Worm (Caenorhabditis elegans): ENCODE results near the gene F41G3.20.
A peak's percentile ranks its signal among the peaks of the same experiment; 100 is the strongest.

Gene F41G3.20

ce11 chrII:6734674-6735073 is 16.2 kb downstream of the F41G3.20 start, which contains the start of gene T14B4.3 (continued):
- TF ChIP-seq hlh-13 (GFP tag; optimal IDR thresholded peaks at IDR 0.05), result no peak
- no peak for TF ChIP-seq nhr-11 (tag; optimal IDR thresholded peaks at IDR 0.05)
- peak; percentile 67 for TF ChIP-seq F13H6.1 (tag; optimal IDR thresholded peaks at IDR 0.05)
- no peak for TF ChIP-seq ceh-19 (GFP tag; optimal IDR thresholded peaks at IDR 0.05)
- TF ChIP-seq ceh-24 (tag; optimal IDR thresholded peaks at IDR 0.05), result no peak
- no peak for TF ChIP-seq lin-11 (tag; optimal IDR thresholded peaks at IDR 0.05)
- no peak for TF ChIP-seq hlh-30 (tag; optimal IDR thresholded peaks at IDR 0.05; ENCODE audit: insufficient read depth)
- peak; percentile 69 for TF ChIP-seq ceh-14 (tag; optimal IDR thresholded peaks at IDR 0.05)
- TF ChIP-seq hlh-6 (tag; optimal IDR thresholded peaks at IDR 0.05), result no peak
- TF ChIP-seq lim-6 (tag; optimal IDR thresholded peaks at IDR 0.05), result peak; percentile 48
- no peak for TF ChIP-seq Y22D7AL.16 (tag; optimal IDR thresholded peaks at IDR 0.05)
- TF ChIP-seq tbx-7 (tag; optimal IDR thresholded peaks at IDR 0.05), result peak; percentile 74
- peak; percentile 73 for TF ChIP-seq zip-5 (tag; optimal IDR thresholded peaks at IDR 0.05)
- TF ChIP-seq ceh-31 (tag; optimal IDR thresholded peaks at IDR 0.05), result peak; percentile 95
- no peak for TF ChIP-seq pat-9 (tag; optimal IDR thresholded peaks at IDR 0.05)
- peak; percentile 76 for TF ChIP-seq ref-2 (tag; optimal IDR thresholded peaks at IDR 0.05)
- no peak for TF ChIP-seq dmd-4 (tag; optimal IDR thresholded peaks at IDR 0.05; ENCODE audit: borderline replicate concordance)
- no peak for TF ChIP-seq hlh-15 (tag; optimal IDR thresholded peaks at IDR 0.05)
- peak; percentile 44 for TF ChIP-seq unc-42 (tag; optimal IDR thresholded peaks at IDR 0.05)
- TF ChIP-seq dve-1 (tag; optimal IDR thresholded peaks at IDR 0.05), result no peak
- TF ChIP-seq K09A11.1 (tag; optimal IDR thresholded peaks at IDR 0.05; ENCODE audit: insufficient read depth), result no peak
- TF ChIP-seq nhr-232 (tag; optimal IDR thresholded peaks at IDR 0.05), result no peak
- no peak for TF ChIP-seq pha-4 (tag; optimal IDR thresholded peaks at IDR 0.05)
- no peak for TF ChIP-seq ceh-22 (tag; optimal IDR thresholded peaks at IDR 0.05)
- peak; percentile 39 for TF ChIP-seq ztf-16 (tag; optimal IDR thresholded peaks at IDR 0.05)

- no peak for TF ChIP-seq ceh-48 (tag; optimal IDR thresholded peaks at IDR 0.05)
These were observed 17.1 kb downstream of the F41G3.20 start, which contains the start of gene T14B4.9 for ce11 chrII:6733718-6734117. TSS of gene T14B4.9 (minus strand) at chrII:6733818.

- TF ChIP-seq F13H6.1 (tag; optimal IDR thresholded peaks at IDR 0.05), result no peak
- TF ChIP-seq C38D4.7 (GFP tag; optimal IDR thresholded peaks at IDR 0.05), result no peak
- no peak for TF ChIP-seq odd-2 (tag; optimal IDR thresholded peaks at IDR 0.05)
- peak; percentile 12 for TF ChIP-seq nfya-1 (tag; optimal IDR thresholded peaks at IDR 0.05)
- TF ChIP-seq unc-42 (tag; optimal IDR thresholded peaks at IDR 0.05), result peak; percentile 57
- no peak for TF ChIP-seq tbx-7 (tag; optimal IDR thresholded peaks at IDR 0.05)
- TF ChIP-seq pha-2 (tag; optimal IDR thresholded peaks at IDR 0.05), result no peak
- TF ChIP-seq elt-2 (tag; optimal IDR thresholded peaks at IDR 0.05), result peak; percentile 2
- no peak for TF ChIP-seq pros-1 (tag; optimal IDR thresholded peaks at IDR 0.05)
- TF ChIP-seq fkh-10 (GFP tag; optimal IDR thresholded peaks at IDR 0.05), result no peak
- TF ChIP-seq sox-2 (GFP tag; IDR thresholded peaks at IDR 0.05), result no peak
- no peak for TF ChIP-seq ceh-48 (tag; optimal IDR thresholded peaks at IDR 0.05)
- TF ChIP-seq pax-1 (tag; optimal IDR thresholded peaks at IDR 0.05), result no peak
- no peak for TF ChIP-seq pag-3 (tag; optimal IDR thresholded peaks at IDR 0.05; ENCODE audit: borderline replicate concordance)
- peak; percentile 63 for TF ChIP-seq unc-55 (GFP tag; optimal IDR thresholded peaks at IDR 0.05)
- no peak for TF ChIP-seq hlh-8 (tag; optimal IDR thresholded peaks at IDR 0.05)
- TF ChIP-seq ceh-18 (tag; optimal IDR thresholded peaks at IDR 0.05), result no peak
- TF ChIP-seq gmeb-2 (tag; optimal IDR thresholded peaks at IDR 0.05), result no peak
- peak; percentile 31 for TF ChIP-seq ceh-31 (tag; optimal IDR thresholded peaks at IDR 0.05)
- TF ChIP-seq eyg-1 (tag; optimal IDR thresholded peaks at IDR 0.05), result no peak
- peak; percentile 21 for TF ChIP-seq tbx-2 (tag; optimal IDR thresholded peaks at IDR 0.05)
- TF ChIP-seq hlh-15 (tag; optimal IDR thresholded peaks at IDR 0.05), result no peak
These were observed 21.5 kb downstream of the F41G3.20 start, which contains the start of gene T14B4.8 for ce11 chrII:6729331-6729730. TSS of gene T14B4.8 (minus strand) at chrII:6729390.

Data from whole organism, late embryonic.